Worm (Caenorhabditis elegans): ENCODE measurements around the gene slc-25A18.1.

Gene slc-25A18.1

DNA sequence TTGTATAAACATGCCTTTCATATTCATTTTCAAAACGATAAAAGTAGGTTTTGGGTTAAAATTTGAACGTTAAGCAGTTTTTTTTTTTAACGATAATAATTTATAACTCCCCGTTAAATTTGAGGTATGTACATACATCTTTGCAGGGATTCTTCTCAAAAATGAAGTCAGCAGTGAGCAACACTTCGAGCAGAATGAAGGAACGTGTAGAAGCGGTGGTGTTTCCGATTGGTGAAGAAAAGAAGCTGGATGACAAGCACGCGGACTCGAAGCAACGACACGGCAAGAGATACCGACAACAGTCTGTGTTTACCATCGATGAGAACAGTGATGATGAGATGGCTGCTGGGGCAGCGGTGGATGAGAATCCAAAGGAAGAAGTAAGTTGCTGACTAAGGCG lies 30.7 kb downstream of the slc-25A18.1 start:
- TF ChIP-seq elt-2 (tag; optimal IDR thresholded peaks at IDR 0.05) (no peak), fkh-2 (tag; optimal IDR thresholded peaks at IDR 0.05) (no peak), elt-3 (tag; optimal IDR thresholded peaks at IDR 0.05) (no peak), pqm-1 (tag; optimal IDR thresholded peaks at IDR 0.05) (no peak), fos-1 (tag; optimal IDR thresholded peaks at IDR 0.05) (no peak), unc-39 (tag; optimal IDR thresholded peaks at IDR 0.05) (no peak), ZK546.5 (tag; optimal IDR thresholded peaks at IDR 0.05) (no peak), hmg-11 (tag; optimal IDR thresholded peaks at IDR 0.05) (no peak), egl-27 (tag; optimal IDR thresholded peaks at IDR 0.05) (no peak), eor-1 (tag; optimal IDR thresholded peaks at IDR 0.05) (no peak), ceh-9 (tag; optimal IDR thresholded peaks at IDR 0.05) (no peak), nhr-23 (tag; optimal IDR thresholded peaks at IDR 0.05) (no peak), skn-1 (tag; optimal IDR thresholded peaks at IDR 0.05) (no peak), lin-15B (tag; optimal IDR thresholded peaks at IDR 0.05) (no peak), lin-39 (tag; optimal IDR thresholded peaks at IDR 0.05) (no peak), mdl-1 (tag; optimal IDR thresholded peaks at IDR 0.05) (no peak), aly-2 (tag; optimal IDR thresholded peaks at IDR 0.05) (no peak), snpc-4 (tag; optimal IDR thresholded peaks at IDR 0.05) (no peak), jun-1 (tag; optimal IDR thresholded peaks at IDR 0.05) (no peak)

DNA sequence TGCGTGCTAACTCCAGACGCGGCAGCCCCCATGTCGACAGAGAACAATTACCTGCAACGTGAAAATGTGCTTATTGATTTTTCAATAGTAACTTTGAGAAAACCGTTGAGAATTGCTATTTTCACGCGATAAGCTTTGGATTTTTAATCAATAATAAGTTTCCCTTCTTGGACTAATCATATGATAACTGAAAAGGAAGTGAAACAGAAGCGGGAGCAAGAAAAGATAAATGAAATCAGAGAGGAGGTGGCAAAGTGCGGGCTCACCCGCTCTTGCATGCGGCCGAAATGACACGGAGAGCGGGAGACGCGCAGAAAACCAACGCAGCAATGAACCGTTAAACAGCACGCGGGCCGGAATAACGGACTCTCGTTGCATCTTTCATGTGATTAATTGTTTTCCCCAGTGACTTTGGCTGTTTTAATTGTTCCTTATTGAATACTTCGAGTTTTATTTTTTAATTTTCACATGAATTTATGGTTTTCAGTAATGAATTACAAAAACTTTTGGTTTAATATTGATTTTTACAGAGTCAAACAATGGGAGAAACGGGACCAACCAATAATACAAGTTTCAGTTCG lies 33.4 kb downstream of the slc-25A18.1 start, which contains the start of the genes flwr-1 and tbc-1:
flwr-1 (minus strand) TSS at position 51 of the 581 bp plus-strand sequence.
tbc-1 (plus strand) TSS at position 531 of the 581 bp plus-strand sequence.
- peak; percentile 45 for TF ChIP-seq elt-2 (tag; optimal IDR thresholded peaks at IDR 0.05)
- TF ChIP-seq snpc-4 (tag; optimal IDR thresholded peaks at IDR 0.05), result peak; percentile 27
- TF ChIP-seq pqm-1 (tag; optimal IDR thresholded peaks at IDR 0.05), result no peak
- TF ChIP-seq nhr-77 (tag; optimal IDR thresholded peaks at IDR 0.05), result no peak
- no peak for TF ChIP-seq unc-62 (GFP tag; optimal IDR thresholded peaks at IDR 0.05)
- peak; percentile 45 for TF ChIP-seq pha-4 (tag; optimal IDR thresholded peaks at IDR 0.05)
- no peak for TF ChIP-seq mdl-1 (tag; optimal IDR thresholded peaks at IDR 0.05)
- no peak for TF ChIP-seq aly-2 (tag; optimal IDR thresholded peaks at IDR 0.05)
- TF ChIP-seq sea-2 (GFP tag; optimal IDR thresholded peaks at IDR 0.05), result no peak
- no peak for TF ChIP-seq unc-39 (tag; optimal IDR thresholded peaks at IDR 0.05)
- no peak for TF ChIP-seq ceh-9 (tag; optimal IDR thresholded peaks at IDR 0.05)
- TF ChIP-seq hmg-11 (tag; optimal IDR thresholded peaks at IDR 0.05), result peak; percentile 22
- TF ChIP-seq elt-3 (tag; optimal IDR thresholded peaks at IDR 0.05), result no peak
- TF ChIP-seq skn-1 (tag; optimal IDR thresholded peaks at IDR 0.05), result no peak
- TF ChIP-seq mml-1 (tag; optimal IDR thresholded peaks at IDR 0.05), result no peak
- no peak for TF ChIP-seq egl-27 (tag; optimal IDR thresholded peaks at IDR 0.05)
- TF ChIP-seq nhr-67 (tag; optimal IDR thresholded peaks at IDR 0.05), result no peak
- TF ChIP-seq R02D3.7 (tag; optimal IDR thresholded peaks at IDR 0.05), result no peak
- TF ChIP-seq ztf-4 (tag; optimal IDR thresholded peaks at IDR 0.05), result no peak
- TF ChIP-seq nhr-25 (tag; optimal IDR thresholded peaks at IDR 0.05), result no peak
- no peak for TF ChIP-seq ztf-11 (tag; optimal IDR thresholded peaks at IDR 0.05)
- TF ChIP-seq fkh-2 (tag; optimal IDR thresholded peaks at IDR 0.05), result no peak
- TF ChIP-seq lin-39 (tag; optimal IDR thresholded peaks at IDR 0.05), result peak; percentile 76
- TF ChIP-seq nhr-11 (tag; optimal IDR thresholded peaks at IDR 0.05), result no peak
- TF ChIP-seq nhr-43 (tag; optimal IDR thresholded peaks at IDR 0.05; ENCODE audit: poor library complexity, severe bottlenecking), result no peak
- TF ChIP-seq tbx-2 (tag; optimal IDR thresholded peaks at IDR 0.05), result no peak
- TF ChIP-seq nhr-28 (tag; optimal IDR thresholded peaks at IDR 0.05), result no peak
- no peak for TF ChIP-seq ceh-82 (tag; optimal IDR thresholded peaks at IDR 0.05)
- TF ChIP-seq daf-12 (tag; optimal IDR thresholded peaks at IDR 0.05), result no peak
- TF ChIP-seq nhr-237 (tag; optimal IDR thresholded peaks at IDR 0.05), result no peak
- peak; percentile 52 for TF ChIP-seq lin-15B (tag; optimal IDR thresholded peaks at IDR 0.05)
- no peak for TF ChIP-seq fkh-10 (GFP tag; optimal IDR thresholded peaks at IDR 0.05)
- TF ChIP-seq nfya-1 (tag; optimal IDR thresholded peaks at IDR 0.05; ENCODE audit: insufficient read depth), result no peak
- no peak for TF ChIP-seq eor-1 (tag; optimal IDR thresholded peaks at IDR 0.05)
- TF ChIP-seq ceh-16 (tag; optimal IDR thresholded peaks at IDR 0.05), result no peak
- TF ChIP-seq ceh-28 (tag; optimal IDR thresholded peaks at IDR 0.05), result peak; percentile 9
- TF ChIP-seq ZK546.5 (tag; optimal IDR thresholded peaks at IDR 0.05), result no peak
- peak; percentile 43 for TF ChIP-seq egl-5 (tag; optimal IDR thresholded peaks at IDR 0.05)
- no peak for TF ChIP-seq nhr-12 (tag; optimal IDR thresholded peaks at IDR 0.05)
- TF ChIP-seq ama-1 (optimal IDR thresholded peaks at IDR 0.05), result no peak
- no peak for TF ChIP-seq elt-1 (tag; optimal IDR thresholded peaks at IDR 0.05)
- TF ChIP-seq lsy-12 (tag; optimal IDR thresholded peaks at IDR 0.05), result no peak
- no peak for TF ChIP-seq fos-1 (tag; optimal IDR thresholded peaks at IDR 0.05)
- TF ChIP-seq jun-1 (tag; optimal IDR thresholded peaks at IDR 0.05), result no peak
- TF ChIP-seq nhr-76 (tag; optimal IDR thresholded peaks at IDR 0.05), result no peak
- no peak for TF ChIP-seq nhr-23 (tag; optimal IDR thresholded peaks at IDR 0.05)
- no peak for TF ChIP-seq zag-1 (tag; optimal IDR thresholded peaks at IDR 0.05)

Measured in whole organism, L3 larva.